Fruit fly (Drosophila melanogaster) whole organism, pupa: ENCODE measurements around the gene Duox.

Source experiments
- CG10348 ChIP-seq: fragments of 200-800 bp; sonication (Bioruptor generic); IDR thresholded peaks from 2 replicates; pipeline ENCODE4 v1.3.6; 2022; ENCODE audit warnings: missing biosample characterization, missing genetic modification characterization
- CG12605 ChIP-seq: fragments of 200-800 bp; sonication (Bioruptor generic); IDR thresholded peaks from 2 replicates; pipeline ENCODE4 v1.3.6; 2022; ENCODE audit warnings: missing biosample characterization, missing genetic modification characterization
- CG13204 ChIP-seq: fragments of 200-800 bp; sonication (Bioruptor generic); optimal IDR thresholded peaks from 2 replicates; lab custom pipeline; 2018; ENCODE audit warnings: missing biosample characterization, mild to moderate bottlenecking, missing genetic modification characterization, moderate library complexity
- CG14655 ChIP-seq: fragments of 200-800 bp; sonication (Bioruptor generic); optimal IDR thresholded peaks from 3 replicates; lab custom pipeline; 2017; ENCODE audit warnings: mild to moderate bottlenecking, missing biosample characterization, missing genetic modification reagents, missing genetic modification characterization
- CG15710 ChIP-seq: fragments of 200-800 bp; sonication (Bioruptor generic); optimal IDR thresholded peaks from 2 replicates; lab custom pipeline; 2018; ENCODE audit warnings: missing biosample characterization, mild to moderate bottlenecking, missing genetic modification characterization, moderate library complexity
- CG17806 ChIP-seq: fragments of 200-800 bp; sonication (Bioruptor generic); optimal IDR thresholded peaks from 2 replicates; lab custom pipeline; 2018; ENCODE audit warnings: missing biosample characterization, mild to moderate bottlenecking, missing genetic modification characterization, moderate library complexity
- CG32121 ChIP-seq: fragments of 200-800 bp; sonication (Bioruptor generic); IDR thresholded peaks from 2 replicates; pipeline ENCODE4 v1.3.6; 2022; ENCODE audit warnings: missing biosample characterization, missing genetic modification characterization
- CG34367 ChIP-seq: fragments of 200-800 bp; sonication (Bioruptor generic); optimal IDR thresholded peaks from 2 replicates; lab custom pipeline; 2018; ENCODE audit warnings: missing biosample characterization, mild to moderate bottlenecking, missing genetic modification characterization
- CG4496 ChIP-seq: fragments of 200-800 bp; sonication (Bioruptor generic); IDR thresholded peaks from 3 replicates; pipeline ENCODE4 v1.3.6; 2022; ENCODE audit warnings: missing biosample characterization, missing genetic modification characterization
- CG8159 ChIP-seq: fragments of 200-800 bp; sonication (Bioruptor generic); optimal IDR thresholded peaks from 3 replicates; lab custom pipeline; 2018; ENCODE audit warnings: missing biosample characterization, mild to moderate bottlenecking, missing genetic modification characterization, moderate library complexity
- CG8301 ChIP-seq: fragments of 200-800 bp; sonication (Bioruptor generic); optimal IDR thresholded peaks from 2 replicates; lab custom pipeline; 2018; ENCODE audit warnings: missing biosample characterization, mild to moderate bottlenecking, missing genetic modification characterization
- CG9948 ChIP-seq: fragments of 200-800 bp; sonication (Bioruptor generic); optimal IDR thresholded peaks from 2 replicates; lab custom pipeline; 2018; ENCODE audit warnings: missing biosample characterization, mild to moderate bottlenecking, missing genetic modification characterization, moderate library complexity
- D1 ChIP-seq: fragments of 200-800 bp; sonication (Bioruptor generic); optimal IDR thresholded peaks from 2 replicates; lab custom pipeline; 2018; ENCODE audit warnings: missing biosample characterization, mild to moderate bottlenecking, missing genetic modification characterization, moderate library complexity
- EcR ChIP-seq: fragments of 200-800 bp; sonication (Bioruptor generic); optimal IDR thresholded peaks from 3 replicates; lab custom pipeline; 2019; ENCODE audit warnings: missing biosample characterization, missing genetic modification characterization, mild to moderate bottlenecking, moderate library complexity, missing genetic modification reagents
- Ets98B ChIP-seq: fragments of 200-800 bp; sonication (Bioruptor generic); IDR thresholded peaks from 2 replicates; pipeline ENCODE4 v1.3.6; 2022; ENCODE audit warnings: missing biosample characterization, missing genetic modification characterization
- Pif1A ChIP-seq: fragments of 200-800 bp; sonication (Bioruptor generic); optimal IDR thresholded peaks from 3 replicates; lab custom pipeline; 2016; ENCODE audit warnings: missing biosample characterization, missing genetic modification characterization
- Pif1B ChIP-seq: fragments of 200-800 bp; sonication (Bioruptor generic); optimal IDR thresholded peaks from 3 replicates; lab custom pipeline; 2016; ENCODE audit warnings: missing biosample characterization, missing genetic modification characterization
- Snoo ChIP-seq: fragments of 200-800 bp; sonication (Bioruptor generic); optimal IDR thresholded peaks from 3 replicates; lab custom pipeline; 2017; ENCODE audit warnings: missing biosample characterization, mild to moderate bottlenecking, missing genetic modification characterization, inconsistent platforms
- fd96Ca ChIP-seq: fragments of 200-800 bp; sonication (Bioruptor generic); IDR thresholded peaks from 3 replicates; pipeline ENCODE4 v1.3.6; 2022; ENCODE audit warnings: missing biosample characterization, missing genetic modification characterization
- gl ChIP-seq: fragments of 200-800 bp; sonication (Bioruptor generic); optimal IDR thresholded peaks from 2 replicates; lab custom pipeline; 2018; ENCODE audit warnings: missing biosample characterization, mild to moderate bottlenecking, missing genetic modification characterization
- rn ChIP-seq: fragments of 200-800 bp; sonication (Bioruptor generic); IDR thresholded peaks from 2 replicates; pipeline ENCODE4 v1.3.6; 2022; ENCODE audit warnings: missing biosample characterization, missing genetic modification characterization

Duox gene

dm6 chr2L:2851589-2851988, 21.5 kb upstream of the Duox start:
- TF ChIP-seq fd96Ca (GFP tag; lab: Robert Waterston, UW) (no peak), CG12605 (GFP tag; lab: Robert Waterston, UW) (0 out of 2 replicates have a peak, but pooled peaks have one; percentile 26), CG32121 (peak; percentile 47; the same call in 1 of the 2 replicates), Snoo (tag; lab: Kevin White, UChicago) (no peak), CG14655 (no peak), CG9948 (tag; lab: Kevin White, UChicago) (no peak), CG8301 (tag; lab: Kevin White, UChicago) (no peak), Pif1B (GFP tag; lab: Kevin White, UChicago) (no peak), Ets98B (GFP tag; lab: Robert Waterston, UW) (peak; percentile 36; the same call in 1 of the 2 replicates), gl (tag; lab: Kevin White, UChicago) (no peak), Pif1A (GFP tag; lab: Kevin White, UChicago) (no peak), CG17806 (tag; lab: Kevin White, UChicago) (no peak), CG8159 (tag; lab: Kevin White, UChicago) (no peak), rn (GFP tag; lab: Robert Waterston, UW) (no peak), EcR (no peak), CG13204 (no peak), CG15710 (tag; lab: Kevin White, UChicago) (no peak), CG4496 (no peak), CG10348 (GFP tag; lab: Robert Waterston, UW) (no peak), D1 (no peak), CG34367 (tag; lab: Kevin White, UChicago) (no peak)
- TF ChIP-seq, all 21 proteins: peak for 3

DNA sequence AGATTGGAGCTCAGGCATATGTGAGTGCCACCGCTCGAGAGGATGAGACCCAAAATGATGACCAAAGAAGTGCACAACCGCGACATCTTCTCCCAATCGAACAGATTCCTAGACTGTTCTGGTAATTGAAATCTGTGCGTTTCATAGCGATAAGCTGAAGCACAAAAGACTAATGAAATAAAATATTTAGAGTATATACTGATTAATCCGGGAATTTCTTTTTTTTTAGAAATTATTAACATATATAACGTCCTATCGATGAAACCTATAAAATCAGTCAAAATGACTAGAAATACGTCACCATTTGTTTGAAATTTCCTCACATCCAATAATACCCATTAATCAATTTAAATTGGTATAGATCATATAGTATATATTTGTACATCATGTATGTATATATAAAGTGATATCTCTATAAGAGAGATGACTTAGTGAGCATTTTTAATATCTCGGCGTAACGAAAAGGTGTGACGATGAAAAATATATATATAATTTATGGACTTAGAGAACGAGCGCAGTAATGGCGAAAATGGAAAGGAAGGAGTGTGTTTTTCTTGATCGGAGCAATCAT, 17.1 kb upstream of the Duox start, which contains the start of the genes CG3117 and CG2983:
Gene CG3117 (minus strand): TSS at position 101 of the 571 bp plus-strand sequence.
Gene CG2983 (plus strand): TSS at position 521 of the 571 bp plus-strand sequence.
- no peak for TF ChIP-seq CG14655
- no peak for TF ChIP-seq fd96Ca (GFP tag; lab: Robert Waterston, UW)
- TF ChIP-seq EcR, result no peak
- TF ChIP-seq Snoo (tag; lab: Kevin White, UChicago), result no peak
- TF ChIP-seq CG15710 (tag; lab: Kevin White, UChicago), result no peak
- TF ChIP-seq Pif1B (GFP tag; lab: Kevin White, UChicago), result no peak
- TF ChIP-seq rn (GFP tag; lab: Robert Waterston, UW), result no peak
- TF ChIP-seq CG4496, result no peak
- TF ChIP-seq CG8159 (tag; lab: Kevin White, UChicago), result no peak

DNA sequence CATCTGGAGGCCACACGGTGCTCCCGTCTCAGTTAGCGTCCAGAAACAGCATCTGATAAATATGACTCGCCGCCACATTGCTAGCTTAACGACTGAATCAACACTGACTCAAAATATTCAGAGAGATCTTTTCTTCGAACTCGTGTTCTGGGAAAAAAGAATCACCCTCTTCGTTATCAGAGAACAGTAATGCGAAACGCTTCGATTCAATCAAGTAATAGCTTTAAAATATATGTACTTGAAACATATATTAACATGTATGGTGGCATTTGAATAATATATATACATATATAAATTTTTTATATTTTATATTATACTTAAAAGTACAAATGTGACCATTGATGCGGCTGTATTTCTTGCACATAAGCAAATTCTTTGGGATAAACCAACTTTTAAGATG, 15.6 kb upstream of the Duox start, which contains the start of gene CG18557:
Gene CG18557 (minus strand): TSS at position 101 of the 400 bp plus-strand sequence.
- TF ChIP-seq EcR (no peak), rn (GFP tag; lab: Robert Waterston, UW) (no peak), D1 (no peak), Snoo (tag; lab: Kevin White, UChicago) (no peak), CG4496 (no peak), CG13204 (no peak), fd96Ca (GFP tag; lab: Robert Waterston, UW) (no peak), CG12605 (GFP tag; lab: Robert Waterston, UW) (no peak)

dm6 chr2L:2844413-2844812, 14.4 kb upstream of the Duox start, which contains the start of gene CG18558:
Gene CG18558, minus strand, starts transcription at chr2L:2844513.
- TF ChIP-seq CG17806 (tag; lab: Kevin White, UChicago) (no peak), CG8159 (tag; lab: Kevin White, UChicago) (no peak), Snoo (tag; lab: Kevin White, UChicago) (no peak), CG34367 (tag; lab: Kevin White, UChicago) (no peak), CG14655 (no peak), rn (GFP tag; lab: Robert Waterston, UW) (no peak), EcR (no peak), Ets98B (GFP tag; lab: Robert Waterston, UW) (no peak), CG9948 (tag; lab: Kevin White, UChicago) (no peak), CG8301 (tag; lab: Kevin White, UChicago) (no peak), CG10348 (GFP tag; lab: Robert Waterston, UW) (no peak), fd96Ca (GFP tag; lab: Robert Waterston, UW) (no peak), D1 (no peak), Pif1B (GFP tag; lab: Kevin White, UChicago) (no peak), CG13204 (no peak), CG4496 (no peak), CG12605 (GFP tag; lab: Robert Waterston, UW) (no peak), CG15710 (tag; lab: Kevin White, UChicago) (no peak), Pif1A (GFP tag; lab: Kevin White, UChicago) (no peak), gl (tag; lab: Kevin White, UChicago) (no peak)

DNA sequence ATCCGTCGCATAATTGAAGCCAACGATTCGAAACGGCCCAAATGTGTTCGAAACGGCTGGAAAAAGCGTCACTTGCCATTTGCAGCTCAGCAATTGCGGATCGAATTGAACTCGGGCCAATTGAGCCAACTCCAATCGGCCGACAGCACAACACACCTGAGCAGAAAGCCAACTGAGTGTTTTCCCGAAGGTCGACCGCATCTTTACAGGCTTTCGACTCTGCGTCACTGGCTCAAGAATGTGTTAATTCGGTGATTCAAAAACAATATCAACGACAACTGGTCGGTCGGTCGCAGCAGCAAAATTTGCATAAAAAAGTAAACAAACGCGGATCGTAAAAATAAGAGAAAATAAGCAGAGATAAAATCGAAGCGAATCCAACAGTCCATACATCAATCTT, 10.3 kb upstream of the Duox start:
- TF ChIP-seq EcR (peak; percentile 19), CG13204 (no peak)

- TF ChIP-seq CG10348 (GFP tag; lab: Robert Waterston, UW) (no peak), rn (GFP tag; lab: Robert Waterston, UW) (no peak), CG17806 (tag; lab: Kevin White, UChicago) (no peak), CG15710 (tag; lab: Kevin White, UChicago) (no peak), EcR (no peak), CG14655 (no peak), CG12605 (GFP tag; lab: Robert Waterston, UW) (no peak), CG34367 (tag; lab: Kevin White, UChicago) (no peak), CG9948 (tag; lab: Kevin White, UChicago) (no peak), CG8159 (tag; lab: Kevin White, UChicago) (no peak), CG32121 (no peak), D1 (no peak), Snoo (tag; lab: Kevin White, UChicago) (no peak)
Measured at dm6 chr2L:2839850-2840249, 9.8 kb upstream of the Duox start, which contains the start of gene CG2975. Gene CG2975, plus strand, starts transcription at chr2L:2840124.
